Worm (Caenorhabditis elegans): Measurements from ENCODE around the gene F07C6.6.

Gene F07C6.6

ce11 chrIV:12831609-12832500 lies 39.3 kb downstream of the F07C6.6 start (continued):
- TF ChIP-seq snpc-4 (GFP tag; optimal IDR thresholded peaks at IDR 0.05) (peak; percentile 10), snpc-4 (tag; optimal IDR thresholded peaks at IDR 0.05) (peak in 3 of 4 experiments; percentile 49 to 80 (median 68)), dpff-1 (tag; optimal IDR thresholded peaks at IDR 0.05) (no peak), egl-44 (GFP tag; IDR thresholded peaks at IDR 0.05) (no peak), lir-1 (GFP tag; conservative IDR thresholded peaks at IDR 0.05) (no peak), C17E4.6 (GFP tag; IDR thresholded peaks at IDR 0.05) (no peak), egrh-3 (GFP tag; IDR thresholded peaks at IDR 0.05) (no peak), bed-2 (GFP tag; IDR thresholded peaks at IDR 0.05) (no peak), atf-7 (tag; optimal IDR thresholded peaks at IDR 0.05) (no peak), ztf-3 (GFP tag; optimal IDR thresholded peaks at IDR 0.05) (no peak), Y67H2A.10 (GFP tag; conservative IDR thresholded peaks at IDR 0.05) (no peak), nhr-120 (GFP tag; IDR thresholded peaks at IDR 0.05) (no peak)

ce11 chrIV:12833698-12834416 lies 41.3 kb downstream of the F07C6.6 start:
- TF ChIP-seq ceh-100 (GFP tag; IDR thresholded peaks at IDR 0.05) (no peak), T07F8.4 (tag; optimal IDR thresholded peaks at IDR 0.05) (no peak), egrh-3 (GFP tag; IDR thresholded peaks at IDR 0.05) (no peak), mxl-1 (tag; optimal IDR thresholded peaks at IDR 0.05) (no peak), madf-10 (tag; optimal IDR thresholded peaks at IDR 0.05) (peak; percentile 37), egl-44 (GFP tag; IDR thresholded peaks at IDR 0.05) (peak; percentile 30; the same call in 1 of the 2 replicates), sptf-2 (GFP tag; optimal IDR thresholded peaks at IDR 0.05) (peak; percentile 69), F10E7.11 (tag; optimal IDR thresholded peaks at IDR 0.05) (no peak), nhr-90 (tag; optimal IDR thresholded peaks at IDR 0.05) (peak; percentile 63), chd-7 (tag; optimal IDR thresholded peaks at IDR 0.05) (no peak), ets-4 (GFP tag; optimal IDR thresholded peaks at IDR 0.05) (peak; percentile 84), ZK185.1 (tag; optimal IDR thresholded peaks at IDR 0.05; ENCODE audit: poor library complexity, severe bottlenecking) (no peak), aptf-3 (GFP tag; IDR thresholded peaks at IDR 0.05) (no peak), hrde-1 (tag; optimal IDR thresholded peaks at IDR 0.05; ENCODE audit: borderline replicate concordance) (no peak), dox-1 (GFP tag; IDR thresholded peaks at IDR 0.05) (peak; percentile 83), rpc-1 (optimal IDR thresholded peaks at IDR 0.05) (no peak), rpc-1 (tag; optimal IDR thresholded peaks at IDR 0.05) (no peak), aptf-2 (GFP tag; conservative IDR thresholded peaks at IDR 0.05) (no peak), Y56A3A.18 (GFP tag; IDR thresholded peaks at IDR 0.05) (no peak), attf-5 (GFP tag; optimal IDR thresholded peaks at IDR 0.05) (peak; percentile 41), ccch-3 (GFP tag; optimal IDR thresholded peaks at IDR 0.05) (no peak), gei-17 (GFP tag; optimal IDR thresholded peaks at IDR 0.05) (peak; percentile 1), zfh-2 (GFP tag; conservative IDR thresholded peaks at IDR 0.05) (peak; percentile 91), hmg-20 (GFP tag; IDR thresholded peaks at IDR 0.05) (no peak), C06A6.2 (GFP tag; conservative IDR thresholded peaks at IDR 0.05) (no peak), lin-40 (tag; optimal IDR thresholded peaks at IDR 0.05) (peak; percentile 18), nhr-80 (tag; optimal IDR thresholded peaks at IDR 0.05) (peak; percentile 100), Y53F4B.3 (GFP tag; IDR thresholded peaks at IDR 0.05) (no peak), ekl-4 (GFP tag; IDR thresholded peaks at IDR 0.05) (no peak), Y67H2A.10 (GFP tag; conservative IDR thresholded peaks at IDR 0.05) (no peak), ama-1 (optimal IDR thresholded peaks at IDR 0.05) (no peak), ama-1 (GFP tag; optimal IDR thresholded peaks at IDR 0.05) (no peak), Y95B8A.8 (GFP tag; IDR thresholded peaks at IDR 0.05) (no peak), mcd-1 (GFP tag; IDR thresholded peaks at IDR 0.05) (no peak), ztf-22 (GFP tag; optimal IDR thresholded peaks at IDR 0.05) (peak; percentile 56), dpl-1 (GFP tag; optimal IDR thresholded peaks at IDR 0.05) (no peak), F57A8.1 (GFP tag; optimal IDR thresholded peaks at IDR 0.05) (no peak)
